Worm (Caenorhabditis elegans): ENCODE data around the gene ZK1058.3.

- TF ChIP-seq ztf-11 (tag; optimal IDR thresholded peaks at IDR 0.05): no peak
- no peak for TF ChIP-seq lsy-2 (tag; optimal IDR thresholded peaks at IDR 0.05)
- TF ChIP-seq elt-1 (tag; optimal IDR thresholded peaks at IDR 0.05; ENCODE audit: borderline replicate concordance, insufficient read depth): no peak
- no peak for TF ChIP-seq mep-1 (tag; optimal IDR thresholded peaks at IDR 0.05)
- no peak for TF ChIP-seq pha-4 (tag; optimal IDR thresholded peaks at IDR 0.05)
- TF ChIP-seq ceh-39 (tag; optimal IDR thresholded peaks at IDR 0.05): no peak
- no peak for TF ChIP-seq drap-1 (GFP tag; optimal IDR thresholded peaks at IDR 0.05)
- no peak for TF ChIP-seq unc-39 (tag; optimal IDR thresholded peaks at IDR 0.05)
- no peak for TF ChIP-seq ceh-83 (GFP tag; optimal IDR thresholded peaks at IDR 0.05)
- TF ChIP-seq ceh-43 (GFP tag; optimal IDR thresholded peaks at IDR 0.05): no peak
- TF ChIP-seq nhr-237 (tag; optimal IDR thresholded peaks at IDR 0.05): no peak
These were observed 28.8 kb upstream of the ZK1058.3 start for ce11 chrIII:3889896-3890295.
